Fruit fly (Drosophila melanogaster): ENCODE measurements around the gene CG14866.

DNA sequence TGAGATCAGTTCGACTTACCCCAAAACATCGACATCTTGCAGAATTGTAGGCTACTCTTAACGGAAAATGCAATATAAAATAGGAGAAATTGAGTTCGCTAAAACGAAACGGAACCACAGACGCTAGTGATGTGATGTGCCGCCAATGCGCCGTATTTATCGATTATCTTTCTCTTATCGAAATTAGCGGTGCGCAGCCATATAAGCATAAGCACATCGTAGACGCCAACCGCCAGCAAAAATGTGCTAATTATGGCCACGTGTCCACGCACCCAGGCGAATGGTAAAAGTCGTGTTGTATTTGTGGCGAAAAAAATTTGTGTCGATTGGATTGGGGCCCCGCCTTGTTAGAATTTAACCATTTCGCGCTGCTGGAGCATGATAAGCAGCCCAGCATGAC is 16.7 kb downstream of the CG14866 start, which contains the start of the genes Fkbp39 and Cyfip:
- TF ChIP-seq toe (GFP tag; optimal IDR thresholded peaks at IDR 0.05) (no peak), ovo (GFP tag; optimal IDR thresholded peaks at IDR 0.05) (no peak)

Data from whole organism, adult.